Worm (Caenorhabditis elegans) whole organism, early embryonic: ENCODE results near the gene F57G8.7.

Experiments
- B0310.2 ChIP-seq: sonication (generic microtip); optimal IDR thresholded peaks from 2 replicates; lab custom pipeline; 2016; ENCODE audit warnings: mild to moderate bottlenecking, missing genetic modification characterization, missing compliant biosample characterization
- aly-1 ChIP-seq: sonication (generic microtip); optimal IDR thresholded peaks from 2 replicates; lab custom pipeline; 2016; ENCODE audit warnings: missing genetic modification characterization, missing compliant biosample characterization
- ama-1 ChIP-seq: fragments of 150-350 bp; optimal IDR thresholded peaks from 2 replicates; lab custom pipeline; 2014
- flt-1 ChIP-seq: fragments of 200-800 bp; sonication (Bioruptor generic); IDR thresholded peaks from 2 replicates; pipeline ENCODE4 v1.3.6; 2022; ENCODE audit warnings: missing genetic modification characterization, missing compliant biosample characterization
- hnd-1 ChIP-seq: sonication (generic microtip); optimal IDR thresholded peaks from 2 replicates; lab custom pipeline; 2016; ENCODE audit warnings: missing genetic modification characterization, missing compliant biosample characterization
- tbx-11 ChIP-seq: fragments of 200-800 bp; sonication (Bioruptor generic); IDR thresholded peaks from 2 replicates; pipeline ENCODE4 v1.3.6; 2022; ENCODE audit warnings: missing genetic modification characterization, missing compliant biosample characterization
- tbx-37 ChIP-seq: fragments of 200-800 bp; sonication (Bioruptor generic); conservative IDR thresholded peaks from 2 replicates; pipeline ENCODE4 v1.3.6; 2022; ENCODE audit warnings: missing genetic modification reagents, missing genetic modification characterization, missing compliant biosample characterization
- tra-4 ChIP-seq: sonication (generic microtip); optimal IDR thresholded peaks from 2 replicates; lab custom pipeline; 2017; ENCODE audit warnings: missing genetic modification characterization, missing compliant biosample characterization

DNA sequence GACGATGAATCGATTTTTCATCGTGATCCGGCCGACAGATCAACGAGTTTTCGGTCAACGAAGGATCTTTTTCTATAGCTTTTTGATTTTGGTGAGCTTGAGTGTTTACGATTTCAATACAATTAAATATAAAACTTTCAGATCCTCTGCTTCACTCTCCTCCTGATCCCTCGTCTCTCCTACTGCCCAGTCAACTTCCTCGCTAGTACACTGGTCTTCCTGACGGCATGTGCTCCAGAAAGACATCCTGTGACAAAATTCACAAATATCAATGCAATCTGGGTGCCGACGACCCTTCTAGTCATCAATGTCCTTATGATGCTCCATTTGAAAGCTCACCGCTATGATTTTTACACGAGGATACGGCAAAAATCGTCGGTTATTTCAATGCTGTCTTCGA is 20.6 kb upstream of the F57G8.7 start:
- no peak for TF ChIP-seq ama-1 (lab: Kevin White, UChicago)
- no peak for TF ChIP-seq tra-4
- TF ChIP-seq hnd-1, result no peak
- no peak for TF ChIP-seq flt-1 (GFP tag; lab: Robert Waterston, UW)
- TF ChIP-seq tbx-37 (GFP tag; lab: Robert Waterston, UW), result no peak
- TF ChIP-seq B0310.2 (tag; lab: Kevin White, UChicago), result no peak
- no peak for TF ChIP-seq tbx-11
- TF ChIP-seq aly-1 (tag; lab: Kevin White, UChicago), result no peak
